Worm (Caenorhabditis elegans) whole organism, late embryonic: ENCODE results near the gene str-264.

Source experiments
- T23F11.4 ChIP-seq: fragments of 200-800 bp; sonication (Bioruptor generic); optimal IDR thresholded peaks from 2 replicates; lab custom pipeline; 2018; ENCODE audit warnings: mild to moderate bottlenecking, missing genetic modification characterization, missing compliant biosample characterization
- ama-1 ChIP-seq: fragments of 150-350 bp; optimal IDR thresholded peaks from 2 replicates; lab custom pipeline; 2014
- ceh-22 ChIP-seq: sonication (generic microtip); optimal IDR thresholded peaks from 2 replicates; lab custom pipeline; 2017; ENCODE audit warnings: missing biosample characterization, missing genetic modification characterization
- ceh-31 ChIP-seq: sonication (generic microtip); optimal IDR thresholded peaks from 2 replicates; lab custom pipeline; 2016; ENCODE audit warnings: missing genetic modification characterization, missing compliant biosample characterization
- ceh-6 ChIP-seq: fragments of 200-800 bp; sonication (Bioruptor generic); optimal IDR thresholded peaks from 2 replicates; lab custom pipeline; 2018; ENCODE audit warnings: mild to moderate bottlenecking, missing genetic modification characterization, missing compliant biosample characterization
- ceh-9 ChIP-seq: sonication (generic microtip); optimal IDR thresholded peaks from 2 replicates; lab custom pipeline; 2016; ENCODE audit warnings: mild to moderate bottlenecking, missing genetic modification characterization, inconsistent platforms, missing compliant biosample characterization
- ets-4 ChIP-seq: sonication (generic microtip); optimal IDR thresholded peaks from 2 replicates; lab custom pipeline; 2016; ENCODE audit warnings: missing genetic modification characterization, missing compliant biosample characterization
- hlh-6 ChIP-seq: sonication (generic microtip); optimal IDR thresholded peaks from 2 replicates; lab custom pipeline; 2016; ENCODE audit warnings: missing genotype, missing genetic modification characterization, missing compliant biosample characterization
- nhr-232 ChIP-seq: sonication (generic microtip); optimal IDR thresholded peaks from 2 replicates; lab custom pipeline; 2016; ENCODE audit warnings: missing genetic modification characterization, missing compliant biosample characterization
- pag-3 ChIP-seq: sonication (generic microtip); optimal IDR thresholded peaks from 2 replicates; lab custom pipeline; 2016; ENCODE audit warnings: missing compliant biosample characterization, missing genetic modification characterization, borderline replicate concordance
- pros-1 ChIP-seq: fragments of 150-350 bp; optimal IDR thresholded peaks from 2 replicates; lab custom pipeline; 2014; ENCODE audit warnings: missing biosample characterization, missing genetic modification reagents, missing genetic modification characterization
- rnt-1 ChIP-seq: sonication (generic microtip); optimal IDR thresholded peaks from 2 replicates; lab custom pipeline; 2016; ENCODE audit warnings: missing genetic modification characterization, missing compliant biosample characterization
- ttx-3 ChIP-seq: sonication (generic microtip); optimal IDR thresholded peaks from 2 replicates; lab custom pipeline; 2016; ENCODE audit warnings: missing genetic modification reagents, missing genetic modification characterization, missing compliant biosample characterization
- unc-86 ChIP-seq: sonication (generic microtip); optimal IDR thresholded peaks from 2 replicates; lab custom pipeline; 2016; ENCODE audit warnings: missing genetic modification characterization, missing compliant biosample characterization

- TF ChIP-seq ceh-6 (GFP tag; lab: Kevin White, UChicago), result no peak
- no peak for TF ChIP-seq ceh-31 (tag; lab: Kevin White, UChicago)
- no peak for TF ChIP-seq ama-1
- TF ChIP-seq rnt-1 (tag; lab: Kevin White, UChicago), result no peak
- TF ChIP-seq pag-3 (tag; lab: Kevin White, UChicago), result no peak
- TF ChIP-seq nhr-232 (tag; lab: Kevin White, UChicago), result no peak
- no peak for TF ChIP-seq hlh-6 (tag; lab: Kevin White, UChicago)
- TF ChIP-seq unc-86 (tag; lab: Kevin White, UChicago), result no peak
- no peak for TF ChIP-seq ceh-22
- no peak for TF ChIP-seq pros-1 (tag; lab: Kevin White, UChicago)
- no peak for TF ChIP-seq ttx-3 (tag; lab: Kevin White, UChicago)
- TF ChIP-seq ets-4 (tag; lab: Kevin White, UChicago), result no peak
- no peak for TF ChIP-seq T23F11.4 (GFP tag; lab: Kevin White, UChicago)
- TF ChIP-seq ceh-9, result no peak
Measured at ce11 chrV:15444188-15444587, 48.2 kb downstream of the str-264 start, which contains the start of gene T26H5.11.
